Fruit fly (Drosophila melanogaster): Measurements from ENCODE around the gene Cep164.

Gene Cep164

DNA sequence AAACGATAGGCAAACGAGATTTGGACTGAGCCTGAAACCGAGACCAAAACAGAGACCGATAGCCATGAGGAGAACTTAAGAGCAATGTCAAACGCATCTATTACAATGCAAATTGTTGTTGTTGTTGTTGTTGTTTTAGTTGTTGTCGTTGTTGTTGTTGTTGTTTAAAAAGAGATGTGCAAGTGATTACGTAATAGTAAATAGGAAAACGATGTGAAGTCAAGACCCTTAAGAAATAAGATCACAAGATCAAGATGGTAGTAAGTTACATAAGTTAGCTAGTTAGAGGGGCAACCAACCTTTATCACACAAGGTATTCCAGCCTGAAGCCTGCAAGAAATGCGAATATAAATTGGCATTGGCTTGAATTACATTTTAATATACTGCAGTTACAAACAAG, 32.7 kb downstream of the Cep164 start:
- TF ChIP-seq CG6163 (GFP tag; IDR thresholded peaks at IDR 0.05) (no peak), CG1621 (tag; optimal IDR thresholded peaks at IDR 0.05) (no peak), vri (GFP tag; optimal IDR thresholded peaks at IDR 0.05) (no peak), CG6808 (GFP tag; optimal IDR thresholded peaks at IDR 0.05) (no peak), Smox (GFP tag; optimal IDR thresholded peaks at IDR 0.05) (no peak), fkh (GFP tag; optimal IDR thresholded peaks at IDR 0.05) (no peak), CG11762 (GFP tag; optimal IDR thresholded peaks at IDR 0.05; ENCODE audit: insufficient read depth) (no peak), CG32006 (GFP tag; optimal IDR thresholded peaks at IDR 0.05) (no peak), CG8119 (GFP tag; IDR thresholded peaks at IDR 0.05) (no peak)

DNA sequence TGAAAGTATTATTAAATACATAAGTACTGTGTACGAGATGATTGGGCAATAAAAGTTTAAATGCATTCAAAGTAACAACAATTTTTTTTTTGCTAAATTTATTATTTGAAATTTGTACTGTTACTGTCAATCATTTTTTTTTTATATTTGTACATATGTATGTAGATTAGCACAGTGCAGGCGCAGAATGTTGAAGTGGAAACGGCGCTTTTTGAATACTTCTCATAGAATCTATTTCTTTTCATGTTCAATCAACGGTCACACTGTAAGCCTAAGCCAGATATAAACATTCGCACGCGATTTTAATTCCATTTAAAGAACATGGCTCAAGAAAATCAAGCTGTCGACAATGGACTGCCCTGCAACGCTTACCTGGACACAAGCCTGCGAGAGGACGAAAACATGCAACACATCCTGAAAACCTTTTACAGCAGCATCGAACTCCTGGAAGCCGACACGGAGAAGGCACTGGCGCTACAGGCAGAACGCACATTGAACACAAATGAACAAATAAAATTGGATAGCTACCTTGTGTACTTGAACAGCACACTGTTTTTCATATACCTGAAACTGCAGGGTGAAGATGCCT, 37.9 kb downstream of the Cep164 start, which contains the start of gene Rrp47:
Gene Rrp47, plus strand, starts transcription at position 163 of the 589 bp plus-strand sequence.
- peak; percentile 28 for TF ChIP-seq Eip78C (GFP tag)
- TF ChIP-seq CG6163 (GFP tag; IDR thresholded peaks at IDR 0.05) = no peak

DNA sequence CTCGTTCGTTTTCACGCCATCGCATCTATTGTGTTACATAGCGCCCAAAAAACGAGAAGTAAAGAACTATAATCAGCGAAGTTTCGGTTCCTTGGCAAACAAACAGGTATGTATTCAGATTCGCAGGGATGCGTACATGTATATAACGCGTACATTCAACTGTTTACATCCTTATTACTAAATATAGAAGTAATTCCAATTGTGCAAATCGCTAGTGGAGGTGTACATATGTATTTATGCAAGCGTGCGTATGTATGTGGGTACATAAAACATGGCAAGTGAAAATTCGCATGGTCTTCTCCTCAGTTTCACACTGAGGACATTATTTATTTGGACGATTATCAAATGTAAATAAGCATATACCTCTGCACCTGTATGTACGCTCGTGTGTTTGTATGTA, 41.2 kb downstream of the Cep164 start:
- TF ChIP-seq acj6 (GFP tag; optimal IDR thresholded peaks at IDR 0.05) (no peak), CG8319 (GFP tag; optimal IDR thresholded peaks at IDR 0.05) (no peak), net (GFP tag; optimal IDR thresholded peaks at IDR 0.05) (no peak), Met (GFP tag; optimal IDR thresholded peaks at IDR 0.05) (no peak), lz (GFP tag; optimal IDR thresholded peaks at IDR 0.05) (no peak), CG6792 (GFP tag; optimal IDR thresholded peaks at IDR 0.05) (no peak), CG10631 (GFP tag; optimal IDR thresholded peaks at IDR 0.05) (no peak), Hr4 (GFP tag; optimal IDR thresholded peaks at IDR 0.05) (no peak), CG8119 (GFP tag; IDR thresholded peaks at IDR 0.05) (no peak), CG3919 (GFP tag; optimal IDR thresholded peaks at IDR 0.05) (no peak), ss (GFP tag; optimal IDR thresholded peaks at IDR 0.05) (no peak), esn (GFP tag; optimal IDR thresholded peaks at IDR 0.05) (no peak), CG15336 (GFP tag; IDR thresholded peaks at IDR 0.05) (no peak), Eip75B (GFP tag; optimal IDR thresholded peaks at IDR 0.05) (no peak), Smox (GFP tag; optimal IDR thresholded peaks at IDR 0.05) (no peak), Lpt (GFP tag; optimal IDR thresholded peaks at IDR 0.05) (no peak), CG11294 (GFP tag; IDR thresholded peaks at IDR 0.05) (no peak)

DNA sequence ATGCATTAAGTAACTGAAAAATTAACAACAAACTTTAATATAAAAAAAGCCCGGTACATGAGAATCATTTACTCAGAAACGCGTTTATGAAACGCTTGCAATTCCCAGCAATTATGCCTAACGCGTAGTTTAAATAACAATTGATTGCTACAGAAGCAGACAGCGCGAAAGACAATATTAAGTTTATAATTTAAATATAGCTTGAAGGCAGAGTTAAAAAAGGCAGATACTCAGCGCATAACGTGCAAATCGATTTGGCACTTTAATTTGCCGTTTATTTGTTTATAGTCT, 41.8 kb downstream of the Cep164 start, which contains the start of gene CG8924:
Gene CG8924, plus strand, starts transcription at position 122 of the 291 bp plus-strand sequence.
- TF ChIP-seq fkh (GFP tag; optimal IDR thresholded peaks at IDR 0.05) (no peak), Eip78C (GFP tag) (peak; percentile 58)

DNA sequence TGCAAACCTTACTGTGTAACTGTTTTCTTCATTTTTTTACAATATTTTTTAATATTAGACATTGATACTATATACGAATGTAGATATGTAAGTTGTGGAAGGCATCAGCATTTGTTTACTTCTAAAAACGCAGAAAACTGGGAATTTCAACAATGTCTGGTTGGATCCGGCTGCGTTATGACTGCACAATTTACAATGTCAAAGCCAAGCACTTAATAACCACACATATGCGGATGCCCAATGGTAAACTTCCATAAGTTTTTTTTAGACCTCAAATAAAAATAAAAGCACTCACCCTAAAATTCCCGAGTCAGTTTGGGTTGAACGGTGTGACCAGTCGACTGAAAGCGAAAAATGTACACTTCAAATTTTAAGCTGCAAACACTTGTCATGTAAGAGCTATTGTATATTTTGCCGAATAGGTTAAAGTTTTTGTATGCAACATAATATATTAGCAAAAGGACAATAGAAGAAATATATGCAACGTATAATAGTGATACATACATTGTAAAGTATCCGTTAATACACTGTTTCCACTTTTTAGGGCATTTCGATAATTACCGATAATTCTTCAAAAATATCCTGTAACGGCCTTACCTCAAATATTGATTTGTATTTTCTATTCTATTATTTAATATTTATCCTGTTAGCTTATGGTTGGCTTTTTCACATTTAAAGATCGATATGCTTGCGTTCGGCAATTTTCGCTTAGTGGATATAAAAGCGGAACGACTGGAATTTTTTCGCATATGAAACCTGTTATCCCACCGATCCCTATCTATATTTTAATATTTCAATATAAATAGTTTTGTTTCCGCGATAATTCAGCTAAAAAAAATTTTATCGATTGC, 42.4 kb downstream of the Cep164 start, which contains the start of gene Stim:
Gene Stim, minus strand, starts transcription at position 347 of the 851 bp plus-strand sequence.
- peak; percentile 70 for TF ChIP-seq dsx (GFP tag; optimal IDR thresholded peaks at IDR 0.05; ENCODE audit: poor library complexity, severe bottlenecking)
- TF ChIP-seq achi (GFP tag; optimal IDR thresholded peaks at IDR 0.05) = peak; percentile 63
- TF ChIP-seq vri (GFP tag; optimal IDR thresholded peaks at IDR 0.05) = no peak
- TF ChIP-seq svp (GFP tag) = peak; percentile 67
- no peak for TF ChIP-seq CG11762 (GFP tag; optimal IDR thresholded peaks at IDR 0.05; ENCODE audit: insufficient read depth)

DNA sequence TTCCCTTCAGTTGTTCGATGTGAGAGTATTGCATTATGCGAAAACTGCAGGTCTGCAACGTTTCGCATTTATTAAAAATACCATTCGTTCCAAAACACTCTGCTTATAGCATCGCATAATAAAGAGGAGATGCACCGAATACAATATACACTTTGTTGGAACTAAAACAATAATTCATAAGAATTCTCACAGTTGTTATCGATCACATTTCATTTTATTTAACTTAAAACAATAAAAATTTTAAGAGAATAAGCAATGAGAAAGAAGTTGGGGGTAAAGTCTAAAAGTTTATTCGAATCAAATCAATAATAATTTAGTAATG, 48.6 kb downstream of the Cep164 start:
- TF ChIP-seq achi (GFP tag; optimal IDR thresholded peaks at IDR 0.05) (no peak), lz (GFP tag; optimal IDR thresholded peaks at IDR 0.05) (peak; percentile 16), Eip78C (GFP tag) (peak; percentile 64), CG3032 (tag; optimal IDR thresholded peaks at IDR 0.05) (peak; percentile 30), Hr4 (GFP tag; optimal IDR thresholded peaks at IDR 0.05) (peak; percentile 33)

Measured in whole organism, prepupa.